Fruit fly (Drosophila melanogaster): ENCODE data around the gene sr.

The sr gene

dm6 chr3R:18146629-18147028 is 56.0 kb downstream of the sr start (continued):
- TF ChIP-seq OdsH (GFP tag; optimal IDR thresholded peaks at IDR 0.05) (no peak), Smox (GFP tag; optimal IDR thresholded peaks at IDR 0.05) (no peak), Ets21C (GFP tag; optimal IDR thresholded peaks at IDR 0.05) (no peak), CG16779 (tag; optimal IDR thresholded peaks at IDR 0.05) (peak; percentile 4), CG6854 (GFP tag; optimal IDR thresholded peaks at IDR 0.05) (peak; percentile 23), dsx (GFP tag; optimal IDR thresholded peaks at IDR 0.05; ENCODE audit: poor library complexity, severe bottlenecking) (peak; percentile 46), CG8319 (GFP tag; optimal IDR thresholded peaks at IDR 0.05) (no peak), CG3032 (tag; optimal IDR thresholded peaks at IDR 0.05) (peak; percentile 29)

- TF ChIP-seq CG11902 (GFP tag; optimal IDR thresholded peaks at IDR 0.05) (no peak), CG6792 (GFP tag; optimal IDR thresholded peaks at IDR 0.05) (no peak), Hr38 (GFP tag; optimal IDR thresholded peaks at IDR 0.05) (no peak), achi (GFP tag; optimal IDR thresholded peaks at IDR 0.05) (no peak), lz (GFP tag; optimal IDR thresholded peaks at IDR 0.05) (no peak), eg (GFP tag; IDR thresholded peaks at IDR 0.05) (no peak), CG11762 (GFP tag; optimal IDR thresholded peaks at IDR 0.05; ENCODE audit: insufficient read depth) (no peak), CG4318 (GFP tag; optimal IDR thresholded peaks at IDR 0.05) (no peak), Smox (GFP tag; optimal IDR thresholded peaks at IDR 0.05) (no peak), Gug (GFP tag; IDR thresholded peaks at IDR 0.05) (no peak), CG15336 (GFP tag; IDR thresholded peaks at IDR 0.05) (no peak), CG10669 (GFP tag; optimal IDR thresholded peaks at IDR 0.05) (no peak), CG8632 (GFP tag; optimal IDR thresholded peaks at IDR 0.05) (no peak), CG6163 (GFP tag; IDR thresholded peaks at IDR 0.05) (no peak), CG8119 (GFP tag; IDR thresholded peaks at IDR 0.05) (no peak), CG6276 (GFP tag; optimal IDR thresholded peaks at IDR 0.05) (no peak), CG11294 (GFP tag; IDR thresholded peaks at IDR 0.05) (no peak), Lpt (GFP tag; optimal IDR thresholded peaks at IDR 0.05) (no peak), vri (GFP tag; optimal IDR thresholded peaks at IDR 0.05) (no peak), CG16779 (tag; optimal IDR thresholded peaks at IDR 0.05) (no peak)
Measured at dm6 chr3R:18151820-18152219, 61.2 kb downstream of the sr start, which contains the start of gene CG14316. Gene CG14316 (plus strand): TSS chr3R:18152120.

- TF ChIP-seq Sox14 (GFP tag; optimal IDR thresholded peaks at IDR 0.05) (no peak), CG6163 (GFP tag; IDR thresholded peaks at IDR 0.05) (0 out of 3 replicates have a peak, but pooled peaks have one; percentile 30), CG31627 (GFP tag; optimal IDR thresholded peaks at IDR 0.05) (no peak), dsx (GFP tag; optimal IDR thresholded peaks at IDR 0.05; ENCODE audit: poor library complexity, severe bottlenecking) (no peak), ss (GFP tag; optimal IDR thresholded peaks at IDR 0.05) (peak in 1 of 2 experiments; percentile 57), CG6854 (GFP tag; optimal IDR thresholded peaks at IDR 0.05) (no peak), CG8319 (GFP tag; optimal IDR thresholded peaks at IDR 0.05) (no peak), CG9139 (GFP tag; optimal IDR thresholded peaks at IDR 0.05) (no peak), CG15336 (GFP tag; IDR thresholded peaks at IDR 0.05) (0 out of 2 replicates have a peak, but pooled peaks have one; percentile 31), Eip78C (GFP tag) (no peak), Met (GFP tag; optimal IDR thresholded peaks at IDR 0.05) (no peak)
Measured at dm6 chr3R:18153698-18154097, 63.1 kb downstream of the sr start.

dm6 chr3R:18156608-18157007 is 66.0 kb downstream of the sr start:
- TF ChIP-seq Hr39 (GFP tag; optimal IDR thresholded peaks at IDR 0.05) (no peak), Eip75B (GFP tag; optimal IDR thresholded peaks at IDR 0.05) (no peak)

- TF ChIP-seq Lpt (GFP tag; optimal IDR thresholded peaks at IDR 0.05): no peak
- TF ChIP-seq CG9139 (GFP tag; optimal IDR thresholded peaks at IDR 0.05): no peak
- TF ChIP-seq Hr39 (GFP tag; optimal IDR thresholded peaks at IDR 0.05): peak; percentile 47
- no peak for TF ChIP-seq Hr4 (GFP tag; optimal IDR thresholded peaks at IDR 0.05)
- peak; percentile 64 for TF ChIP-seq Met (GFP tag; optimal IDR thresholded peaks at IDR 0.05)
- no peak for TF ChIP-seq Gug (GFP tag; IDR thresholded peaks at IDR 0.05)
- TF ChIP-seq Ets21C (GFP tag; optimal IDR thresholded peaks at IDR 0.05): peak; percentile 27
- no peak for TF ChIP-seq CG11294 (GFP tag; IDR thresholded peaks at IDR 0.05)
- TF ChIP-seq dac (GFP tag; optimal IDR thresholded peaks at IDR 0.05): no peak
- TF ChIP-seq Hr38 (GFP tag; optimal IDR thresholded peaks at IDR 0.05): no peak
- TF ChIP-seq CG11762 (GFP tag; optimal IDR thresholded peaks at IDR 0.05; ENCODE audit: insufficient read depth): no peak
- peak; percentile 49 for TF ChIP-seq OdsH (GFP tag; optimal IDR thresholded peaks at IDR 0.05)
- TF ChIP-seq CG6808 (GFP tag; optimal IDR thresholded peaks at IDR 0.05): no peak
- TF ChIP-seq Ets96B (tag; optimal IDR thresholded peaks at IDR 0.05): peak; percentile 26
- peak; percentile 33 for TF ChIP-seq CG3919 (GFP tag; optimal IDR thresholded peaks at IDR 0.05)
- TF ChIP-seq CG4318 (GFP tag; optimal IDR thresholded peaks at IDR 0.05): no peak
- TF ChIP-seq CG10669 (GFP tag; optimal IDR thresholded peaks at IDR 0.05): no peak
- no peak for TF ChIP-seq CG6163 (GFP tag; IDR thresholded peaks at IDR 0.05)
- TF ChIP-seq Smox (GFP tag; optimal IDR thresholded peaks at IDR 0.05): peak; percentile 59
- no peak for TF ChIP-seq fkh (GFP tag; optimal IDR thresholded peaks at IDR 0.05)
- TF ChIP-seq salr (GFP tag; optimal IDR thresholded peaks at IDR 0.05): peak in 1 of 2 experiments; percentile 36
- peak; percentile 45 for TF ChIP-seq cyc (GFP tag; optimal IDR thresholded peaks at IDR 0.05)
- TF ChIP-seq acj6 (GFP tag; optimal IDR thresholded peaks at IDR 0.05): peak; percentile 44
Measured at dm6 chr3R:18157459-18157858, 66.9 kb downstream of the sr start.

Data from whole organism, prepupa.